Worm (Caenorhabditis elegans): ENCODE measurements around the gene F08F1.3.

DNA sequence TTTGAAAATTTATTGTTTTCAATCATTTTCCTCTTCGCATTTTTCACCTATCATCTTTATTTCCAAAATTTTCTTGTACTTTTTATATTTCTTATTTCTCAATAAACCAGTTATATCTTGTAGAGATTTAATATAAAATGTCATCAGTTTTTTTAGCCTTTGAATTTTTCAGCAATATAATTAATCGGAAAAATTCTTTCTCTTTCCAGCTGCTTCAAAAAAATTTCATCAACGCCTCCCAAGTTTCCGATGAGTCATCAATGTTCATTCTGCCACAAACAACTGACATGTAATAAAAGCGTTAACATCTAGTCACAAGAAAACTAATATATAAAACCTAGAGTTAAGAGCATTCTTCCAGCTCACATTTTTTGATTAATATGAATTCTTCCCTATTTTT lies 15.5 kb upstream of the F08F1.3 start, which contains the start of gene F08F1.4:
- TF ChIP-seq W03F9.2 (tag; optimal IDR thresholded peaks at IDR 0.05) (no peak), dao-5 (tag; optimal IDR thresholded peaks at IDR 0.05) (no peak)
